Worm (Caenorhabditis elegans): ENCODE data around the gene pig-1.

Gene pig-1

ce11 chrIV:531835-532234 is 12.6 kb upstream of the pig-1 start, which contains the start of gene glt-7:
Gene glt-7 (plus strand): TSS chrIV:532135.
- no peak for TF ChIP-seq med-1 (GFP tag; optimal IDR thresholded peaks at IDR 0.05; ENCODE audit: insufficient read depth)
- TF ChIP-seq ref-1 (GFP tag; conservative IDR thresholded peaks at IDR 0.05): no peak
- no peak for TF ChIP-seq ztf-23 (GFP tag; IDR thresholded peaks at IDR 0.05)
- no peak for TF ChIP-seq T22C8.4 (GFP tag; IDR thresholded peaks at IDR 0.05)
- TF ChIP-seq tab-1 (GFP tag; IDR thresholded peaks at IDR 0.05): no peak
- TF ChIP-seq cog-1 (tag; optimal IDR thresholded peaks at IDR 0.05): no peak
- TF ChIP-seq ztf-29 (GFP tag; IDR thresholded peaks at IDR 0.05): no peak
- TF ChIP-seq klf-2 (GFP tag; conservative IDR thresholded peaks at IDR 0.05): no peak
- TF ChIP-seq flt-1 (GFP tag; IDR thresholded peaks at IDR 0.05): no peak

DNA sequence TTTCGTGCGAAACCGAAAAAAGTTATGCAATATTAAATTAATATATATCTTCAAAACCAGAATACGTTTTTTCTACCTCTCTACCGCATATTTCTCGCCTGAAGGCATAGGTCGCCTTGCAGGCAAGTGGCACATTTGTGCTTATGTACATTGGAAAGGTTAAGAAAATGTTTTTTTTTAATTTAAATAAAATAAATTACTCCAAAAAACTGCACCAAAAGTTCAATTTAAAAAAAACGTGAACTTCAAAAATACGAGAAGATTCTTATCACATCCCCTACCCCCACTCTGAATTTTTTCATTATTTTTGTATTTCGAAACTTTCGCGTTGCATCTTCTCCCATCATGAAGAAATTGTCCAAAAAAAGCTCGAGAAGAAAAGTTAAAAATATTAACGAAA is 5.1 kb upstream of the pig-1 start, which contains the start of gene W03G1.2:
W03G1.2 (plus strand) TSS at position 301 of the 400 bp plus-strand sequence.
- TF ChIP-seq T22C8.4 (GFP tag; IDR thresholded peaks at IDR 0.05) (no peak), cog-1 (tag; optimal IDR thresholded peaks at IDR 0.05) (no peak), flt-1 (GFP tag; IDR thresholded peaks at IDR 0.05) (no peak), med-1 (GFP tag; optimal IDR thresholded peaks at IDR 0.05; ENCODE audit: insufficient read depth) (no peak), tab-1 (GFP tag; IDR thresholded peaks at IDR 0.05) (no peak), ztf-29 (GFP tag; IDR thresholded peaks at IDR 0.05) (no peak), ztf-23 (GFP tag; IDR thresholded peaks at IDR 0.05) (no peak), ref-1 (GFP tag; conservative IDR thresholded peaks at IDR 0.05) (no peak), klf-2 (GFP tag; conservative IDR thresholded peaks at IDR 0.05) (no peak)

DNA sequence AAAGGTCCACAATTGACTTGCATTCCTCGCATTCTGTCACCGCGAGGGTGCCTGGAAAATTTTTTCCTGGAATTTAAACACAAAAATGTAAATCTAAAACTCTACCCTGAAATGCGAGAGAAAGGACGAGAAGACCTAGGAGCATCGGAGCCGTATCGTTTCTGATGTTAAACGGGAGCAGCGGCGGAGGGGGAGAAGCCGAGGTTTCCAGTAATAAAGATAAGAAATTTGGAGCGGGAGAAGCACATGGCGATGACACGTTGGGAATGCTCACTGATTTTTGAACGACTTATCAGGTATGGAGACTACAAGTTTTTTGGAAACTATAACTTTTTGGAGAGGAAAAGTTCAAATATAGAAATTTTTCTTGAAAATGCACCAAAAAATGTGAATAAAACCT is 4.3 kb upstream of the pig-1 start, which contains the start of gene asm-3:
asm-3 (minus strand) TSS at position 215 of the 400 bp plus-strand sequence.
- TF ChIP-seq ref-1 (GFP tag; conservative IDR thresholded peaks at IDR 0.05) (no peak), ztf-23 (GFP tag; IDR thresholded peaks at IDR 0.05) (no peak), klf-2 (GFP tag; conservative IDR thresholded peaks at IDR 0.05) (no peak), ztf-29 (GFP tag; IDR thresholded peaks at IDR 0.05) (no peak), cog-1 (tag; optimal IDR thresholded peaks at IDR 0.05) (no peak), med-1 (GFP tag; optimal IDR thresholded peaks at IDR 0.05; ENCODE audit: insufficient read depth) (no peak), T22C8.4 (GFP tag; IDR thresholded peaks at IDR 0.05) (no peak), tab-1 (GFP tag; IDR thresholded peaks at IDR 0.05) (no peak), flt-1 (GFP tag; IDR thresholded peaks at IDR 0.05) (no peak)

DNA sequence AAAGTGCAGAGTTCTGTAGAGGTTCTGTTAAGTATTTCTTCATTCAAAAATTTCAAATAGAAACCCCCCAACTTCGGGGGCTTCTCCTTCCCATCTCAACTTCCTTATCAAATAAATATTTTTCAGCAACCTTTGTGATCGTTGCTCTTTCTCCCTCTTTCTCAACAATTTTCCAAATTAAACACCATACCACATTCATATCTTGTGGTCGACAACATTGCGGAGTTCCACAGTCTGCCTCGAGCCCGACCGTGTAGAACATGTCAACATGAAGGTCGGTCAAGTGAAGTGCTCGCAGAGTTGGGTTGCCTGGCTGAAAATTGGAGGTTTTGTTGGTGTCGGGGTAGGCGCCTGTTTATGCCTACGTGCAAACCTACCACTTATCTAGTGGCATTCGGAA is 3.3 kb upstream of the pig-1 start:
- no peak for TF ChIP-seq ref-1 (GFP tag; conservative IDR thresholded peaks at IDR 0.05)
- TF ChIP-seq flt-1 (GFP tag; IDR thresholded peaks at IDR 0.05): no peak
- no peak for TF ChIP-seq T22C8.4 (GFP tag; IDR thresholded peaks at IDR 0.05)
- no peak for TF ChIP-seq ztf-23 (GFP tag; IDR thresholded peaks at IDR 0.05)
- TF ChIP-seq ztf-29 (GFP tag; IDR thresholded peaks at IDR 0.05): no peak
- no peak for TF ChIP-seq klf-2 (GFP tag; conservative IDR thresholded peaks at IDR 0.05)
- TF ChIP-seq med-1 (GFP tag; optimal IDR thresholded peaks at IDR 0.05; ENCODE audit: insufficient read depth): no peak
- TF ChIP-seq tab-1 (GFP tag; IDR thresholded peaks at IDR 0.05): no peak
- no peak for TF ChIP-seq cog-1 (tag; optimal IDR thresholded peaks at IDR 0.05)

ce11 chrIV:506384-506783 is 12.9 kb downstream of the pig-1 start, which contains the start of gene W03G1.5:
Gene W03G1.5 (minus strand): TSS chrIV:506484.
- TF ChIP-seq flt-1 (GFP tag; IDR thresholded peaks at IDR 0.05) (no peak), tab-1 (GFP tag; IDR thresholded peaks at IDR 0.05) (no peak), ref-1 (GFP tag; conservative IDR thresholded peaks at IDR 0.05) (no peak)

DNA sequence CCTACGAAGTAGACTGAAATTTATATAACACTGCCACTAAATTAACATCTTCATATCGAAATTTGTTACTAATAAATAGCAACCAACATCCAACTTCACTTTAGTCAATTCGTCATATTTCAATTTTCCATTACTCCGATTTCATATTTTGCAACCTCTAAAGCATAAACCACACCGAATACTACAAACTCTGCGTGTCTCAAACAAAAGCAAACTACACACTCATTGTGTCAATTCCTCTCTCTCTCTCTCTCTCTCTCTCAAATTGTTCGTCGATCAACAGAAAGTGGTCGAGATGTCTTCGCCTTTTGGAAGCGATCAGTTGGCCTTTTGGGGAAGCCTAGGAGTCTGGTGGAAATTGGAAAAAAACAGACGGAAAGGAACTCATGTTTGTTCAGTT is 14.8 kb downstream of the pig-1 start:
- no peak for TF ChIP-seq ref-1 (GFP tag; conservative IDR thresholded peaks at IDR 0.05)
- no peak for TF ChIP-seq flt-1 (GFP tag; IDR thresholded peaks at IDR 0.05)
- TF ChIP-seq T22C8.4 (GFP tag; IDR thresholded peaks at IDR 0.05): no peak
- no peak for TF ChIP-seq klf-2 (GFP tag; conservative IDR thresholded peaks at IDR 0.05)
- no peak for TF ChIP-seq ztf-23 (GFP tag; IDR thresholded peaks at IDR 0.05)
- no peak for TF ChIP-seq cog-1 (tag; optimal IDR thresholded peaks at IDR 0.05)
- no peak for TF ChIP-seq ztf-29 (GFP tag; IDR thresholded peaks at IDR 0.05)
- TF ChIP-seq med-1 (GFP tag; optimal IDR thresholded peaks at IDR 0.05; ENCODE audit: insufficient read depth): no peak
- TF ChIP-seq tab-1 (GFP tag; IDR thresholded peaks at IDR 0.05): no peak

DNA sequence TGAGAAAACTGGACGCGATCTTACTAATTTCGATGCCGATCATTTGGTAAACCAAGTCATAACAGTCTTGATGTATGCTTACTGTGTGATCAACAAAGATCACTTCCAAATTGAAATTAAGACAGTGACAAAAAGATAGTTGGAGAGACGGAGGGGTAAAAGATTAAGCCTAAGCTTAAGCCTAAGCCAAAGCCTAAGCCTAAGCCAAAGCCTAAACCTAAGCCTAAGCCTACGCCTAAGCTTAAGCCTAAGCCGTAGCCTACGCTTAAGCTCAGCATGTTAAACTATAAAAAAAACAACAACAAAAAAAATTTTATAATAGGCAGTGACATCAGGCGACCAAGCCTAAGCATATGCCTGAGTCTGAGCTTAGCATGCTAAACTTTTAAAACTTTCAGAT is 22.1 kb downstream of the pig-1 start:
- TF ChIP-seq T22C8.4 (GFP tag; IDR thresholded peaks at IDR 0.05) (no peak), ztf-29 (GFP tag; IDR thresholded peaks at IDR 0.05) (peak; percentile 59; the same call in 1 of the 2 replicates)

- TF ChIP-seq ref-1 (GFP tag; conservative IDR thresholded peaks at IDR 0.05): no peak
- 0 out of 2 replicates have a peak, but pooled peaks have one; percentile 16 for TF ChIP-seq flt-1 (GFP tag; IDR thresholded peaks at IDR 0.05)
These were observed 34.5 kb downstream of the pig-1 start for ce11 chrIV:484768-485167.

DNA sequence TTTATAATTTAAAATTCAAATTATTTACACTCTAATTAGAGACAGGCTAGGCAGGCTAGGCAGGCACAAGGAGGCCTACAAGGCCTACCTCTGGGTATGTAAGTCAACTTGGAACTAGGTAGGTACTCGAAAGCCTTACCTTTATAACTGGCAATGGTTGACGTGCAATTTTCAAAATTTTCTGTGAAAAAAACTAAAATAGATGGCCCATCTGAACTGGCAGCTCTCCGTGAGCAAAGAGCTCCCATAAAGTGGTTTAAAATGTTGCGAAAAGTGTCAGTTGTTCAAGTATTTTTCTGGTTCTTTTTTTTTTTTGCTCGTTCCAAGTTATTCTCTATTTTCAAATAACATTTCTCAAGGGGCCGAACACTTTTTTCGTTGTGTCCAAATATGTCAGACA is 35.3 kb downstream of the pig-1 start:
- TF ChIP-seq ztf-29 (GFP tag; IDR thresholded peaks at IDR 0.05) (no peak), ref-1 (GFP tag; conservative IDR thresholded peaks at IDR 0.05) (no peak), ztf-23 (GFP tag; IDR thresholded peaks at IDR 0.05) (no peak), T22C8.4 (GFP tag; IDR thresholded peaks at IDR 0.05) (no peak), med-1 (GFP tag; optimal IDR thresholded peaks at IDR 0.05; ENCODE audit: insufficient read depth) (no peak), cog-1 (tag; optimal IDR thresholded peaks at IDR 0.05) (no peak), flt-1 (GFP tag; IDR thresholded peaks at IDR 0.05) (no peak), klf-2 (GFP tag; conservative IDR thresholded peaks at IDR 0.05) (no peak), tab-1 (GFP tag; IDR thresholded peaks at IDR 0.05) (no peak)

- TF ChIP-seq klf-2 (GFP tag; conservative IDR thresholded peaks at IDR 0.05) (no peak), ztf-29 (GFP tag; IDR thresholded peaks at IDR 0.05) (no peak), T22C8.4 (GFP tag; IDR thresholded peaks at IDR 0.05) (no peak), flt-1 (GFP tag; IDR thresholded peaks at IDR 0.05) (no peak), tab-1 (GFP tag; IDR thresholded peaks at IDR 0.05) (no peak), ref-1 (GFP tag; conservative IDR thresholded peaks at IDR 0.05) (no peak), med-1 (GFP tag; optimal IDR thresholded peaks at IDR 0.05; ENCODE audit: insufficient read depth) (no peak), ztf-23 (GFP tag; IDR thresholded peaks at IDR 0.05) (no peak), cog-1 (tag; optimal IDR thresholded peaks at IDR 0.05) (no peak)
These were observed 38.2 kb downstream of the pig-1 start, which contains the start of gene npr-37 for ce11 chrIV:481067-481466. Gene npr-37 (minus strand): TSS chrIV:481167.
